Fruit fly (Drosophila melanogaster) ovary, adult (tissue): ENCODE data around the gene SLC22A.

Experiments used
- CG17801 ChIP-seq: fragments of 200-800 bp; optimal IDR thresholded peaks from 2 replicates; lab custom pipeline; 2019; ENCODE audit warnings: missing biosample characterization, mild to moderate bottlenecking, missing genetic modification characterization, moderate library complexity; ENCODE audit not compliant: partially characterized antibody

Gene SLC22A

dm6 chr3L:21953028-21954016, 18.8 kb downstream of the SLC22A start:
- no peak for TF ChIP-seq CG17801 (GFP tag; lab: Kevin White, UChicago)

DNA sequence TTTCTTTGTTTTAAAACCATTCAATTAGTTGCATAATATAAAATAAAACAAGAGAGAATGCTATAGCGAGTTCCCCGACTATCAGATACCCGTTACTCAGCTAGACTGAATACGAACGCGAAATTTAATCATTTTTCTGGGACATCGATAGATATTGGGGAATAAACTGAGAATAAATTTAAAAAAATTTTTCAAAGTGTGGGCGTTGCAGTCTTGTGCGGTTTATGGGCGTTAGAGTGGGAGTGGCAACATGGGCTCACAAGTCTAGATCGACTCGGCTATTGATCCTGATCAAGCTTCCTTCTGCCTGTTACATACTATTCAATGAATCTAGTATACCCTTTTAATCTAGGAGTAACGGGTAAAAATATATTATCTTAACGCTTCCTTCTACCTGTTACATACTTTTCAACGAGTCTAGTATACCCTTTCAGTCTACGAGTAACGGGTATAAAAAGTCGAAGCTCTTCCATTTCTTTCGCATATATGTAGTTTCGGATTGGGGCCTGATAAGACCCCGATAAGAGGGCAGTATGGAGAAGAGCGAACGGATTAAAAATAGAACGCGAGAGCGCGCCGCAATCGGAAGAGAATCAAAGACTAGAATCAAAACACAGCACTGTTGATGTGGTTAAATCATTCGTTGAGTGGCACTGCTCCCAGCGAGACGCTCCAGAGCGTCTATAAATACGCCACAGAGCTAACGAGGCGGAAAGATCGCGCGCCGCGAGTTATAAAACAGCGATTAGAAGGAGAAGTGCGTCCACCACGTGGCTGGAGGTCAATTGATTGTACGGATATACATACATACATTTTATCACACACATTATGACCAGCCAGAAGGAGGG, 20.2 kb downstream of the SLC22A start, which contains the start of gene CG7458:
Gene CG7458 (plus strand): TSS at position 637 of the 848 bp plus-strand sequence.
- no peak for TF ChIP-seq CG17801 (GFP tag; lab: Kevin White, UChicago)

DNA sequence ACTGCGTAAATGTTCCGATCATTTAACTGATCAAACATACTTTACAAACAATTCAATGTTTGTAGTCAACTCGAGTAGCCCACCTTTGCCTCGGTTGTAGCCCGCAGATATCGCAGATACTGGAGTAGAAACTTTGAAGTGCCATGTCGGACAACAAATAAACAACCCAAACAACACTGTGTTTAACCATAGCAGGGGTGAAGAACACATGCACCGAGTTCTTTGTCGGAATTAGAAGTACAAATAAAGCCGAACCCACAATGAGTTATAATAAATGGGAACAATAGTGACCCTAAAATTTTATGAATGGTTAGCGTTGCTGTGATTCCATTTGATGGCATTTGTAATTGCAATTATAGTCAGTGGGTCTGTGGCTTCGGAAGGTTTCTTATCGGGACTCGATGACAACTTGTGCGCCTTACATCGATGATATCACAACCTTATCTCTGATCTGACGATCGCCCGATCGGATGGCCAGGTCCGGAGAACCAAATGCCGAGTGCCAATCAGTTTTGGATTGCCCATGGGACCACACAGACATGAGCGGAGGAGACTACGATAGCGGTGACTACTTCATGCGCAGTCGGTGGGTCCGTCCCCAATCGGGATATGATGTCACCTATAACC, 27.5 kb downstream of the SLC22A start, which contains the start of gene Chs2:
Gene Chs2 (plus strand): TSS at position 510 of the 627 bp plus-strand sequence.
- no peak for TF ChIP-seq CG17801 (GFP tag; lab: Kevin White, UChicago)

- no peak for TF ChIP-seq CG17801 (GFP tag; lab: Kevin White, UChicago)
These were observed 28.8 kb downstream of the SLC22A start for dm6 chr3L:21963293-21963692.

- TF ChIP-seq CG17801 (GFP tag; lab: Kevin White, UChicago), result no peak
These were observed 37.2 kb downstream of the SLC22A start, which contains the start of gene P5CS for dm6 chr3L:21971735-21972134. Gene P5CS, plus strand, starts transcription at chr3L:21972002.

- no peak for TF ChIP-seq CG17801 (GFP tag; lab: Kevin White, UChicago)
These were observed 37.9 kb downstream of the SLC22A start for dm6 chr3L:21972162-21973022.

DNA sequence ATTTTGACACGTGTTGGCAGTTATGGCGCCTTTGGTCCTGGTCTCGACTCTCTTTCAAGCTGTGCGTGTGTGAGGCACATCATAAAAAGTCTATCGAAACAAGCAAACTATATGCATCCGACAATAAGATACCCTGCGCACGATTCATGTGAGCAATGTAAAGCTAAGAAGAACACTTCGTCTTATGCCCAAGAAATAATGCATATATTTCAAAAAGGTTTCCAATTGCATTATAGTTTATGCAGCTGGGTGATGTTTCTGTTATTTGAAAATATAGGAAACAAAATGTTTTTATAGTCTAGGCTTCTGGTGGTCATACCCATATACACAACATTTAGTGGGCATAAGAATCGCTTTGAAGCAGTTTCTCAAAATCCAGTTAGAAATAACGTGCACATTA, 39.1 kb downstream of the SLC22A start:
- no peak for TF ChIP-seq CG17801 (GFP tag; lab: Kevin White, UChicago)

DNA sequence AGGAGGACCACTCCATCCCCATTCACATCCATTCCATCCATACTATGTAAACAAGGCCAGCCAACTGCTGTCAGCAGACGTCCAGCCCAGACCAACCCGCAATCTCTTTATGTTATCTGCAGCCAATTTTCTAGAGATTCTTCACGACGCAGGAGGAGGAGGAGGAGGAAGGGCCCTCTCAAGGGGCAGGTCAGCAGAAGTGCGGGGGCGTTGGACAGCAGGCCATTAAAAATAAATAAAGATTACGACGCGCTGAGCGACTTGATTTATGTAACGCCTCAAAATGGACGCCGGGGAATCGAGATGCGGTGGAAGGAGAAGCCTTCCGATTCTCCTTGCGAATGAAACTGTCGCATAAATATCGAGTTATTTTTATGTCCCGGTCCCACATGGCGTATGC, 45.3 kb downstream of the SLC22A start:
- TF ChIP-seq CG17801 (GFP tag; lab: Kevin White, UChicago), result no peak

DNA sequence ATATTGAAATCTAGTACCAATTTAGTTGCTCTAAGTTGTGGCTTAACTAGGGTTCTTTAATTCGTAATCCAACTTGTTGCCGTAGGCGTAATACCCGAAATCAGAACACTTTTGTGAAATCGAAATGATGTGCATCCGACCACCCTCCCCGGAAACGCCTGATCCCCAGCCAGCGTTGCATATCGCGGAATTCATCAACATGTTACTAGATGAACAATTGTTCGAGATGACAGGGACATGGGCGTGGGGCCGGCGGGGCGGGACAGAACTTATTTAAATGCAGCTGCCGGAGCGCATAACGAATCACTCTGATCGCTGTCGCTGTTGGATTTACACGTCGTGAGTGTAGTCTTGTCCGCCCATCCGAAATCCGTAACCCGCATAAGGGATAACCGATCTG, 50.4 kb downstream of the SLC22A start, which contains the start of gene Act79B:
Gene Act79B (plus strand): TSS at position 301 of the 400 bp plus-strand sequence.
- no peak for TF ChIP-seq CG17801 (GFP tag; lab: Kevin White, UChicago)
